Worm (Caenorhabditis elegans) whole organism, L4 larva: ENCODE data around the gene sri-70.

Experiments
- daf-16 ChIP-seq, 3 experiments: sonication (generic microtip); optimal IDR thresholded peaks; 2 replicates each; lab custom pipeline; 2016 to 2017; ENCODE audit warnings: missing genetic modification characterization in 3 of 3, missing genetic modification reagents in 3 of 3, mild to moderate bottlenecking in 2 of 3, missing compliant biosample characterization in 2 of 3, missing biosample characterization in 1 of 3, moderate library complexity in 1 of 3
- fkh-10 ChIP-seq: fragments of 150-350 bp; optimal IDR thresholded peaks from 2 replicates; lab custom pipeline; 2014; ENCODE audit warnings: missing biosample characterization, missing genetic modification reagents, missing genetic modification characterization
- hmg-1.1 ChIP-seq: fragments of 200-800 bp; sonication (Bioruptor generic); IDR thresholded peaks from 2 replicates; pipeline ENCODE4 v1.3.6; 2022; ENCODE audit warnings: missing genetic modification reagents, missing genetic modification characterization, missing compliant biosample characterization
- jun-1 ChIP-seq: fragments of 150-350 bp; optimal IDR thresholded peaks from 2 replicates; lab custom pipeline; 2014; ENCODE audit warnings: missing biosample characterization, missing genetic modification reagents, missing genetic modification characterization
- mdl-1 ChIP-seq, 2 experiments: fragments of 150-350 bp in 1 of 2; sonication (generic microtip) in 1 of 2; optimal IDR thresholded peaks; 2 replicates each; lab custom pipeline; 2014 to 2017; ENCODE audit warnings: missing biosample characterization in 2 of 2, missing genetic modification characterization in 2 of 2
- nhr-41 ChIP-seq: fragments of 200-800 bp; sonication (Bioruptor generic); IDR thresholded peaks from 2 replicates; pipeline ENCODE4 v1.3.6; 2022; ENCODE audit warnings: missing genetic modification reagents, missing genetic modification characterization, missing compliant biosample characterization
- nhr-6 ChIP-seq: fragments of 150-350 bp; optimal IDR thresholded peaks from 2 replicates; lab custom pipeline; 2014; ENCODE audit warnings: missing biosample characterization, missing genetic modification characterization
- pqm-1 ChIP-seq: sonication (generic microtip); optimal IDR thresholded peaks from 2 replicates; lab custom pipeline; 2017; ENCODE audit warnings: missing biosample characterization, missing genetic modification characterization
- unc-130 ChIP-seq: sonication (generic microtip); optimal IDR thresholded peaks from 2 replicates; lab custom pipeline; 2016; ENCODE audit warnings: missing genetic modification reagents, missing genetic modification characterization, missing compliant biosample characterization

ce11 chrV:17272112-17272511 is 30.7 kb upstream of the sri-70 start:
- TF ChIP-seq daf-16 (GFP tag; optimal IDR thresholded peaks at IDR 0.05; lab: Kevin White, UChicago) (no peak), daf-16 (tag; optimal IDR thresholded peaks at IDR 0.05; lab: Kevin White, UChicago) (no peak), unc-130 (GFP tag; lab: Kevin White, UChicago) (no peak), mdl-1 (tag; optimal IDR thresholded peaks at IDR 0.05; lab: Kevin White, UChicago) (no peak), fkh-10 (GFP tag; lab: Kevin White, UChicago) (no peak), hmg-1.1 (GFP tag; lab: Robert Waterston, UW) (no peak), nhr-6 (tag; lab: Kevin White, UChicago) (no peak), jun-1 (tag; lab: Kevin White, UChicago) (no peak), pqm-1 (tag; lab: Kevin White, UChicago) (no peak), nhr-41 (GFP tag; lab: Robert Waterston, UW) (no peak)
